Worm (Caenorhabditis elegans) whole organism, midembryonic: Measurements from ENCODE around the gene grl-11.

Source experiments
- cog-1 ChIP-seq: sonication (generic microtip); optimal IDR thresholded peaks from 2 replicates; lab custom pipeline; 2016; ENCODE audit warnings: missing genetic modification characterization, missing compliant biosample characterization
- flt-1 ChIP-seq: fragments of 200-800 bp; sonication (Bioruptor generic); IDR thresholded peaks from 2 replicates; pipeline ENCODE4 v1.3.6; 2022; ENCODE audit warnings: missing genetic modification characterization, missing compliant biosample characterization
- med-1 ChIP-seq: sonication (generic microtip); optimal IDR thresholded peaks from 2 replicates; lab custom pipeline; 2017; ENCODE audit warnings: missing genetic modification characterization, mild to moderate bottlenecking, missing compliant biosample characterization, antibody characterized with exemption, missing genetic modification reagents; ENCODE audit not compliant: insufficient read depth
- ztf-23 ChIP-seq: fragments of 200-800 bp; sonication (Bioruptor generic); IDR thresholded peaks from 2 replicates; pipeline ENCODE4 v1.3.6; 2022; ENCODE audit warnings: missing genetic modification reagents, missing genetic modification characterization, missing compliant biosample characterization
- ztf-29 ChIP-seq: fragments of 200-800 bp; sonication (Bioruptor generic); IDR thresholded peaks from 2 replicates; pipeline ENCODE4 v1.3.6; 2022; ENCODE audit warnings: missing genetic modification reagents, missing genetic modification characterization, missing compliant biosample characterization

- no peak for TF ChIP-seq ztf-23
- TF ChIP-seq cog-1: no peak
- TF ChIP-seq flt-1: no peak
- TF ChIP-seq med-1 (GFP tag; lab: Kevin White, UChicago): no peak
- TF ChIP-seq ztf-29: no peak
Observed at ce11 chrIII:9125789-9126304, 7.7 kb upstream of the grl-11 start, which contains the start of gene sec-16A.1.
